Fruit fly (Drosophila melanogaster) whole organism, embryonic: ENCODE data around the gene aru.
"Not testable (repeated sequence)": the region's sequence is repeated elsewhere in the genome, so short reads cannot be mapped to it uniquely, and the experiment has no call there.

Experiments used
- Antp ChIP-seq: fragments of 200-800 bp; sonication (Bioruptor generic); optimal IDR thresholded peaks from 3 replicates; lab custom pipeline; 2016; ENCODE audit warnings: missing biosample characterization, missing genetic modification characterization
- Awh ChIP-seq: fragments of 200-800 bp; sonication (Bioruptor generic); IDR thresholded peaks from 2 replicates; pipeline ENCODE4, ENCODE4 v1.3.6; 2022; ENCODE audit warnings: missing biosample characterization, missing genetic modification characterization
- CG10959 ChIP-seq: fragments of 200-800 bp; sonication (Bioruptor generic); IDR thresholded peaks from 2 replicates; pipeline ENCODE4 v1.3.6; 2022; ENCODE audit warnings: missing biosample characterization, missing genetic modification characterization
- CG11504 ChIP-seq: fragments of 200-800 bp; sonication (Bioruptor generic); optimal IDR thresholded peaks from 3 replicates; lab custom pipeline; 2019; ENCODE audit warnings: missing biosample characterization, mild to moderate bottlenecking, missing genetic modification characterization, moderate library complexity
- CG13624 ChIP-seq: fragments of 200-800 bp; sonication (Bioruptor generic); optimal IDR thresholded peaks from 2 replicates; lab custom pipeline; 2016; ENCODE audit warnings: missing biosample characterization, missing genetic modification characterization
- CG1603 ChIP-seq: fragments of 200-800 bp; sonication (Bioruptor generic); optimal IDR thresholded peaks from 2 replicates; lab custom pipeline; 2019; ENCODE audit warnings: missing biosample characterization, mild to moderate bottlenecking, missing genetic modification characterization, moderate library complexity
- CG17359 ChIP-seq: fragments of 200-800 bp; sonication (Bioruptor generic); optimal IDR thresholded peaks from 3 replicates; lab custom pipeline; 2018; ENCODE audit warnings: missing biosample characterization, mild to moderate bottlenecking, missing genetic modification characterization, moderate library complexity
- CG2120 ChIP-seq: fragments of 200-800 bp; sonication (Bioruptor generic); optimal IDR thresholded peaks from 3 replicates; lab custom pipeline; 2016; ENCODE audit warnings: missing biosample characterization, missing genetic modification characterization
- CG2199 ChIP-seq: fragments of 200-800 bp; sonication (Bioruptor generic); IDR thresholded peaks from 3 replicates; pipeline ENCODE4 v1.3.6; 2022; ENCODE audit warnings: missing biosample characterization, missing genetic modification characterization
- CG2678 ChIP-seq: fragments of 200-800 bp; sonication (Bioruptor generic); optimal IDR thresholded peaks from 3 replicates; lab custom pipeline; 2019; ENCODE audit warnings: missing biosample characterization, mild to moderate bottlenecking, missing genetic modification characterization, moderate library complexity
- CG33557 ChIP-seq: fragments of 200-800 bp; sonication (Bioruptor generic); optimal IDR thresholded peaks from 2 replicates; lab custom pipeline; 2019; ENCODE audit warnings: missing biosample characterization, mild to moderate bottlenecking, missing genetic modification characterization, moderate library complexity
- CG34422 ChIP-seq: fragments of 200-800 bp; sonication (Bioruptor generic); IDR thresholded peaks from 3 replicates; pipeline ENCODE4 v1.3.6; 2022; ENCODE audit warnings: missing biosample characterization, missing genetic modification characterization
- CG4730 ChIP-seq: fragments of 200-800 bp; sonication (Bioruptor generic); IDR thresholded peaks from 2 replicates; pipeline ENCODE4 v1.3.6; 2022; ENCODE audit warnings: missing biosample characterization, missing genetic modification characterization
- CG6272 ChIP-seq: fragments of 200-800 bp; sonication (Bioruptor generic); IDR thresholded peaks from 2 replicates; pipeline ENCODE4 v1.3.6; 2022; ENCODE audit warnings: missing biosample characterization, missing genetic modification characterization
- CG7839 ChIP-seq: fragments of 200-800 bp; sonication (Bioruptor generic); optimal IDR thresholded peaks from 3 replicates; lab custom pipeline; 2018; ENCODE audit warnings: missing biosample characterization, mild to moderate bottlenecking, missing genetic modification characterization, moderate library complexity
- CG8281 ChIP-seq: fragments of 200-800 bp; sonication (Bioruptor generic); optimal IDR thresholded peaks from 2 replicates; lab custom pipeline; 2018; ENCODE audit warnings: missing biosample characterization, mild to moderate bottlenecking, missing genetic modification characterization, moderate library complexity
- CG8290 ChIP-seq, 3 experiments: fragments of 200-800 bp; sonication (Bioruptor generic); optimal IDR thresholded peaks; 2 replicates each; lab custom pipeline; 2016 to 2019; ENCODE audit warnings: missing biosample characterization in 3 of 3, missing genetic modification characterization in 3 of 3, mild to moderate bottlenecking in 2 of 3, moderate library complexity in 1 of 3
- CG8944 ChIP-seq: fragments of 200-800 bp; sonication (Bioruptor generic); optimal IDR thresholded peaks from 3 replicates; lab custom pipeline; 2016; ENCODE audit warnings: missing biosample characterization, missing genetic modification characterization
- Ets65A ChIP-seq: fragments of 200-800 bp; sonication (Bioruptor generic); peaks from one replicate; lab custom pipeline; 2016; ENCODE audit warnings: missing biosample characterization, missing genetic modification characterization
- Fer1 ChIP-seq: fragments of 200-800 bp; sonication (Bioruptor generic); optimal IDR thresholded peaks from 2 replicates; lab custom pipeline; 2017; ENCODE audit warnings: missing biosample characterization, mild to moderate bottlenecking, missing genetic modification characterization
- Gug ChIP-seq: fragments of 200-800 bp; sonication (Bioruptor generic); IDR thresholded peaks from 4 replicates; pipeline ENCODE4 v1.3.6; 2022; ENCODE audit warnings: missing biosample characterization, missing genetic modification characterization
- Med ChIP-seq: fragments of 200-800 bp; sonication (Bioruptor generic); peaks from one replicate; lab custom pipeline; 2016; ENCODE audit warnings: missing biosample characterization, missing genetic modification characterization, mild to moderate bottlenecking, inconsistent platforms, moderate library complexity
- Sox102F ChIP-seq: fragments of 200-800 bp; sonication (Bioruptor generic); optimal IDR thresholded peaks from 2 replicates; lab custom pipeline; 2018; ENCODE audit warnings: missing biosample characterization, mild to moderate bottlenecking, missing genetic modification characterization, moderate library complexity
- Xrp1 ChIP-seq: fragments of 200-800 bp; sonication (Bioruptor generic); IDR thresholded peaks from 2 replicates; pipeline ENCODE4 v1.3.6; 2022; ENCODE audit warnings: missing biosample characterization, missing genetic modification characterization
- bbx ChIP-seq: fragments of 200-800 bp; sonication (Bioruptor generic); IDR thresholded peaks from 2 replicates; pipeline ENCODE4 v1.3.6; 2022; ENCODE audit warnings: missing biosample characterization, missing genetic modification characterization; ENCODE audit not compliant: partially characterized antibody
- chif ChIP-seq, 2 experiments: fragments of 200-800 bp; sonication (Bioruptor generic); optimal IDR thresholded peaks; 3 replicates each; lab custom pipeline; 2016; ENCODE audit warnings: missing biosample characterization in 2 of 2, missing genetic modification characterization in 2 of 2
- chm ChIP-seq: fragments of 200-800 bp; sonication (Bioruptor generic); IDR thresholded peaks from 2 replicates; pipeline ENCODE4 v1.3.6; 2022; ENCODE audit warnings: missing biosample characterization, missing genetic modification characterization
- ci ChIP-seq: fragments of 200-800 bp; sonication (Bioruptor generic); IDR thresholded peaks from 3 replicates; pipeline ENCODE4 v1.3.6; 2022; ENCODE audit warnings: missing biosample characterization, missing genetic modification characterization
- dmrt11E ChIP-seq: fragments of 200-800 bp; sonication (Bioruptor generic); optimal IDR thresholded peaks from 3 replicates; lab custom pipeline; 2018; ENCODE audit warnings: missing biosample characterization, mild to moderate bottlenecking, missing genetic modification characterization, moderate library complexity
- dmrt99B ChIP-seq: fragments of 200-800 bp; sonication (Bioruptor generic); optimal IDR thresholded peaks from 2 replicates; lab custom pipeline; 2018; ENCODE audit warnings: missing biosample characterization, mild to moderate bottlenecking, missing genetic modification characterization, moderate library complexity
- dysf ChIP-seq: fragments of 200-800 bp; sonication (Bioruptor generic); IDR thresholded peaks from 3 replicates; pipeline ENCODE4 v1.3.6; 2022; ENCODE audit warnings: missing biosample characterization, missing genetic modification characterization
- ewg ChIP-seq: fragments of 200-800 bp; sonication (Bioruptor generic); optimal IDR thresholded peaks from 3 replicates; lab custom pipeline; 2017; ENCODE audit warnings: mild to moderate bottlenecking, missing biosample characterization, missing genetic modification reagents, missing genetic modification characterization
- gce ChIP-seq: fragments of 200-800 bp; sonication (Bioruptor generic); IDR thresholded peaks from 3 replicates; pipeline ENCODE4 v1.3.6; 2022; ENCODE audit warnings: missing biosample characterization, missing genetic modification characterization
- gem ChIP-seq: fragments of 200-800 bp; sonication (Bioruptor generic); optimal IDR thresholded peaks from 2 replicates; lab custom pipeline; 2019; ENCODE audit warnings: missing biosample characterization, mild to moderate bottlenecking, missing genetic modification characterization, moderate library complexity
- grau ChIP-seq: fragments of 200-800 bp; optimal IDR thresholded peaks from 3 replicates; lab custom pipeline; 2019; ENCODE audit warnings: missing biosample characterization, mild to moderate bottlenecking, missing genetic modification characterization, moderate library complexity
- insv ChIP-seq, 2 experiments: fragments of 200-800 bp; sonication (Bioruptor generic); optimal IDR thresholded peaks; 3 replicates each; lab custom pipeline; 2016 to 2018; ENCODE audit warnings: missing biosample characterization in 2 of 2, missing genetic modification characterization in 2 of 2
- ken ChIP-seq: fragments of 200-800 bp; sonication (Bioruptor generic); IDR thresholded peaks from 3 replicates; pipeline ENCODE4 v1.3.6; 2022; ENCODE audit warnings: missing biosample characterization, missing genetic modification characterization
- kni ChIP-seq: fragments of 200-800 bp; sonication (Bioruptor generic); optimal IDR thresholded peaks from 3 replicates; lab custom pipeline; 2017; ENCODE audit warnings: mild to moderate bottlenecking, missing biosample characterization, missing genetic modification reagents, missing genetic modification characterization
- lab ChIP-seq: fragments of 200-800 bp; sonication (Bioruptor generic); optimal IDR thresholded peaks from 3 replicates; lab custom pipeline; 2017; ENCODE audit warnings: missing biosample characterization, missing genetic modification characterization, mild to moderate bottlenecking, moderate library complexity, missing genetic modification reagents
- mld ChIP-seq: fragments of 200-800 bp; sonication (Bioruptor generic); IDR thresholded peaks from 3 replicates; pipeline ENCODE4 v1.3.6; 2022; ENCODE audit warnings: missing biosample characterization, missing genetic modification characterization; ENCODE audit not compliant: partially characterized antibody
- pnt ChIP-seq: fragments of 200-800 bp; sonication (Bioruptor generic); optimal IDR thresholded peaks from 3 replicates; lab custom pipeline; 2016; ENCODE audit warnings: missing biosample characterization, missing genetic modification characterization
- prd ChIP-seq, 3 experiments: fragments of >200 bp in 2 of 3; fragments of 200-800 bp in 1 of 3; sonication (Bioruptor generic) in 1 of 3; optimal IDR thresholded peaks in 2 of 3; IDR thresholded peaks in 1 of 3; 2 replicates in 2 of 3; 3 replicates in 1 of 3; pipeline versions ENCODE4 v1.3.6 to Lab custom; 2017 to 2022; ENCODE audit warnings: missing biosample characterization in 1 of 3, missing genetic modification characterization in 1 of 3
- pum ChIP-seq: fragments of 200-800 bp; sonication (Bioruptor generic); optimal IDR thresholded peaks from 2 replicates; lab custom pipeline; 2016; ENCODE audit warnings: missing biosample characterization, missing genetic modification characterization
- sens ChIP-seq: fragments of 200-800 bp; sonication (Bioruptor generic); peaks from one replicate; lab custom pipeline; 2016; ENCODE audit warnings: missing biosample characterization, missing genetic modification characterization
- slbo ChIP-seq: fragments of 200-800 bp; sonication (Bioruptor generic); IDR thresholded peaks from 2 replicates; pipeline ENCODE4 v1.3.6; 2022; ENCODE audit warnings: missing biosample characterization, missing genetic modification characterization
- tin ChIP-seq: fragments of 200-800 bp; sonication (Bioruptor generic); optimal IDR thresholded peaks from 3 replicates; lab custom pipeline; 2016; ENCODE audit warnings: missing biosample characterization, missing genetic modification characterization
- zfh1 ChIP-seq: fragments of 200-800 bp; sonication (Bioruptor generic); IDR thresholded peaks from 3 replicates; pipeline ENCODE4 v1.3.6; 2022; ENCODE audit warnings: missing biosample characterization, missing genetic modification characterization

Gene aru

DNA sequence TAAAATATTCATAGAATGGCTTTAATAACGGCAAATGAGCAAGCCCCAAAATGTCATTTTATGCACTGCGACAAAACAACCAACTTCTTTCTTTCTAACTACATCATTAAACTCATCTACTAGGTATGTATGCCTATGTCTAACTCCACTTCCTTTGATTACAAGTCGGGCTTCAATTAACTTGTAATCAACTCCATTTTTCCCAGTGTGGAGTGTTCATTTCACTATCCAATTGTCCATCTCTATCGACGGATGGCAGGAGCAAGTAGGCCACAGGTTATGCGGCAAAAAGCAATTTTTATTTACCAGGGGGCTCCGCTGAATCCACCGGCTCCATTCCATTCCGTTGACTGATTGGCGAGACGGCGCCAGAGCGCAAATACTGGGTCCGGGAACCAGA lies 35.6 kb upstream of the aru start:
- TF ChIP-seq CG2678 (tag; lab: Kevin White, UChicago) (peak; percentile 24), sens (GFP tag; lab: Kevin White, UChicago) (peak; percentile 10), lab (GFP tag; lab: Kevin White, UChicago) (peak; percentile 21), CG11504 (peak; percentile 6), Fer1 (GFP tag; lab: Kevin White, UChicago) (no peak), Sox102F (peak; percentile 1), gem (tag; lab: Kevin White, UChicago) (no peak), slbo (peak; percentile 24; the same call in 1 of the 2 replicates), CG8290 (GFP tag; optimal IDR thresholded peaks at IDR 0.05; lab: Kevin White, UChicago) (no peak), CG8290 (tag; optimal IDR thresholded peaks at IDR 0.05; lab: Kevin White, UChicago) (peak in 1 of 2 experiments; percentile 19), CG13624 (GFP tag; lab: Kevin White, UChicago) (no peak), CG2120 (peak; percentile 7), Med (GFP tag; lab: Kevin White, UChicago) (peak; percentile 61), Ets65A (GFP tag; lab: Kevin White, UChicago) (peak; percentile 55), dmrt99B (tag; lab: Kevin White, UChicago) (peak; percentile 26)

DNA sequence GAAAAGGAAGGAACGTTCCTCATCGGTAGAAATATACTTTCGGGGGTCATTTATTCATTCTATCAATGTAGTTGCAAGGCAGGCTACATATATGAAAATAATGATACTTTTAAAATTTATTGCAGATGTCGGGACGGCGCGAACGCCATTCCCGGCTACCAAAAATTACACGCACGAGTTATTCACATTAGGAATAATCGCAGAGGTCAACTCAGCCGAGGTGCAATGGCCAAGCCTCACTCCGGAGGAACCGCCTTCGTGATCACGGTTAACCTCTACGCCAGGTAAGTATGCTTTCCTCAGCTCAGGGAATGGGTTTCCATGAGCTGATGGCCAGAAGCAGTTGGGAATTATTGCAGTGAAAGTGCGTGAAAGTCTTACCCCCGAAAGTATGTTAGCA lies 33.2 kb upstream of the aru start:
- TF ChIP-seq zfh1 (GFP tag; lab: Robert Waterston, UW): peak; percentile 75
- TF ChIP-seq ci: peak; percentile 63
- 0 out of 4 replicates have a peak, but pooled peaks have one; percentile 13 for TF ChIP-seq Gug (GFP tag; lab: Robert Waterston, UW)
- TF ChIP-seq mld (GFP tag; lab: Robert Waterston, UW): 0 out of 3 replicates have a peak, but pooled peaks have one; percentile 27
- TF ChIP-seq CG7839 (tag; lab: Kevin White, UChicago): peak; percentile 45
- peak; percentile 57 for TF ChIP-seq Antp
- 0 out of 2 replicates have a peak, but pooled peaks have one; percentile 16 for TF ChIP-seq Awh
- TF ChIP-seq CG34422: peak; percentile 49; the same call in 1 of the 3 replicates
- peak; percentile 7 for TF ChIP-seq Sox102F
- TF ChIP-seq chif (GFP tag; optimal IDR thresholded peaks at IDR 0.05; lab: Kevin White, UChicago): peak; percentile 19 to 43
- peak; percentile 0 for TF ChIP-seq pnt (GFP tag; lab: Kevin White, UChicago)
- peak; percentile 59 for TF ChIP-seq dmrt11E (tag; lab: Kevin White, UChicago)
- TF ChIP-seq Med (GFP tag; lab: Kevin White, UChicago): peak; percentile 90
- TF ChIP-seq CG8281 (tag; lab: Kevin White, UChicago): peak; percentile 94
- peak; percentile 75; the same call in 1 of the 2 replicates for TF ChIP-seq chm (GFP tag; lab: Robert Waterston, UW)
- TF ChIP-seq dysf (GFP tag; lab: Robert Waterston, UW): 0 out of 3 replicates have a peak, but pooled peaks have one; percentile 10
- TF ChIP-seq ken: peak; percentile 75; the same call in 2 of the 3 replicates
- peak; percentile 26; the same call in 1 of the 2 replicates for TF ChIP-seq CG6272 (GFP tag; lab: Robert Waterston, UW)
- TF ChIP-seq kni (GFP tag; lab: Kevin White, UChicago): peak; percentile 33
- TF ChIP-seq CG2199 (GFP tag; lab: Robert Waterston, UW): peak; percentile 88; the same call in 2 of the 3 replicates
- TF ChIP-seq prd (optimal IDR thresholded peaks at IDR 0.05; lab: Kevin White, UChicago): not testable (repeated sequence)
- TF ChIP-seq prd (GFP tag; IDR thresholded peaks at IDR 0.05; lab: Robert Waterston, UW): peak; percentile 63
- TF ChIP-seq grau (tag; lab: Kevin White, UChicago): peak; percentile 17
- TF ChIP-seq CG1603 (tag; lab: Kevin White, UChicago): peak; percentile 51
- TF ChIP-seq gce (GFP tag; lab: Robert Waterston, UW): peak; percentile 46; the same call in 1 of the 3 replicates
- TF ChIP-seq CG8944 (GFP tag; lab: Kevin White, UChicago): peak; percentile 48
- peak in 1 of 2 experiments; percentile 9 for TF ChIP-seq insv (GFP tag; optimal IDR thresholded peaks at IDR 0.05; lab: Kevin White, UChicago)
- TF ChIP-seq CG17359 (tag; lab: Kevin White, UChicago): peak; percentile 53
- TF ChIP-seq bbx: peak; percentile 62; the same call in 1 of the 2 replicates
- TF ChIP-seq CG33557: peak; percentile 72
- peak; percentile 36 for TF ChIP-seq dmrt99B (tag; lab: Kevin White, UChicago)
- TF ChIP-seq ewg (GFP tag; lab: Kevin White, UChicago): peak; percentile 11
- peak; percentile 73 for TF ChIP-seq Xrp1 (GFP tag; lab: Robert Waterston, UW)
- TF ChIP-seq CG4730 (GFP tag; lab: Robert Waterston, UW): 0 out of 2 replicates have a peak, but pooled peaks have one; percentile 28
- peak; percentile 31 for TF ChIP-seq pum
- peak; percentile 7 for TF ChIP-seq tin (GFP tag; lab: Kevin White, UChicago)
- TF ChIP-seq CG10959 (GFP tag; lab: Robert Waterston, UW): peak; percentile 66
